Fruit fly (Drosophila melanogaster): ENCODE measurements around the gene SdhD.
A peak's percentile ranks its signal among the peaks of the same experiment; 100 is the strongest.

SdhD gene

DNA sequence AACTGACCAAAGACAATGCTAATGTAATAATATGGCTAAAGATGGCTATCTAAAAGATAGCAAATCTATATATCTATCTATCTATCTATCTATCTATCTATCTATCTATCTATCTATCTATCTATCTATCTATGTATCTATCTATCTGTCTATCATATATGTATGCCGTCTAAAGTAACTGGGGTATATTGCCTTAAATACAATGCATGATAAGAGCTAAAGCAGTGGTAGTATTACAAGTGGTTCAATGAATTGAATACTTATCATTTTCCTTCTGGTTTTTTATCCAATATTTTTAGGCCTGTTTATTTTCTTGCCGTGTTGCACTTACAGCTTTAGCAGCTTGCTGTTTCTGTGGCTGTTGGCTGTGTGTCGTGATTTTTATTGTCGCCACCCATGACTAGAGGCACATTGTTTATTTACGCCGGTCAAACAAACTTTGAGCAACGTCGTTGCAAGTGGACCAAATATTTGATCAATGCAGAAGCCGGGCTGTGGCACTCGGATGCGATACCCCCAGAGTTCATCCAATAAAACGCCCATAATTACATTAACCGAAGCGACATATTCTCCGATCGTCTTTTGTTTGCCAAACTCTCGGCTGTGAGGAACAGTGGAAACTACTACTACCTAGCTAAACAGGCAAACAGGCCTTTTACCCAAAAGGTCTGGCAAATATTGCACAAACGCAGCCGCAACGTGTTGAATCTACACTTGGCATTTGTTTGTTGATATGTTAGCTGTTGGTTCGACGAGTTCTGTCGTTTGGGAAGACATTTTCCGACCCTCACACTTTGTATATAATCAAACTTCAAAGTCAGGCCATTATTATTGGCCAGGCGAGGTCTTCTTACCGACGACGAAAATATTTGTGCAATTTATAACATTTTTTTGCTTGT is 22.5 kb downstream of the SdhD start:
- peak; percentile 18 for TF ChIP-seq CG3407 (GFP tag; optimal IDR thresholded peaks at IDR 0.05)
- TF ChIP-seq Med (GFP tag), result peak; percentile 57
- no peak for TF ChIP-seq emc (GFP tag; optimal IDR thresholded peaks at IDR 0.05)
- peak in 1 of 2 experiments; percentile 74 for TF ChIP-seq tll (GFP tag; optimal IDR thresholded peaks at IDR 0.05)
- no peak for TF ChIP-seq prd (optimal IDR thresholded peaks at IDR 0.05)
- 0 out of 3 replicates have a peak, but pooled peaks have one; percentile 14 for TF ChIP-seq prd (GFP tag; IDR thresholded peaks at IDR 0.05)
- TF ChIP-seq Optix (GFP tag; IDR thresholded peaks at IDR 0.05), result 0 out of 3 replicates have a peak, but pooled peaks have one; percentile 29
- no peak for TF ChIP-seq HmgZ (tag; optimal IDR thresholded peaks at IDR 0.05)
- TF ChIP-seq nom (GFP tag; optimal IDR thresholded peaks at IDR 0.05), result peak; percentile 5
- TF ChIP-seq Max (GFP tag; optimal IDR thresholded peaks at IDR 0.05), result no peak
- TF ChIP-seq yki (optimal IDR thresholded peaks at IDR 0.05), result no peak
- peak; percentile 17 for TF ChIP-seq ac (GFP tag; optimal IDR thresholded peaks at IDR 0.05)
- peak; percentile 10 for TF ChIP-seq CG31365 (tag; optimal IDR thresholded peaks at IDR 0.05)
- TF ChIP-seq insv (GFP tag; optimal IDR thresholded peaks at IDR 0.05), result no peak
- no peak for TF ChIP-seq cato (GFP tag; optimal IDR thresholded peaks at IDR 0.05; ENCODE audit: borderline replicate concordance)
- peak; percentile 3 for TF ChIP-seq CG1603 (tag; optimal IDR thresholded peaks at IDR 0.05)
- TF ChIP-seq MTF-1 (GFP tag; optimal IDR thresholded peaks at IDR 0.05; ENCODE audit: borderline replicate concordance), result peak; percentile 6
- peak; percentile 4 for TF ChIP-seq CG15479 (GFP tag; optimal IDR thresholded peaks at IDR 0.05)
- peak; percentile 9 for TF ChIP-seq ATbp (GFP tag; optimal IDR thresholded peaks at IDR 0.05)
- TF ChIP-seq CG15696 (tag; optimal IDR thresholded peaks at IDR 0.05), result peak; percentile 45
- TF ChIP-seq sens (GFP tag), result peak; percentile 77
- peak; percentile 10 for TF ChIP-seq CG10209 (GFP tag; optimal IDR thresholded peaks at IDR 0.05)
- TF ChIP-seq CG8359 (GFP tag; optimal IDR thresholded peaks at IDR 0.05; ENCODE audit: borderline replicate concordance), result peak; percentile 54

- TF ChIP-seq ham (GFP tag; IDR thresholded peaks at IDR 0.05), result no peak
- TF ChIP-seq H15 (GFP tag; IDR thresholded peaks at IDR 0.05), result peak; percentile 42; the same call in 1 of the 3 replicates
- no peak for TF ChIP-seq dati (GFP tag; IDR thresholded peaks at IDR 0.05)
- no peak for TF ChIP-seq CG15696 (tag; optimal IDR thresholded peaks at IDR 0.05)
- TF ChIP-seq Six4 (GFP tag; optimal IDR thresholded peaks at IDR 0.05), result no peak
- no peak for TF ChIP-seq jumu (GFP tag; optimal IDR thresholded peaks at IDR 0.05)
- TF ChIP-seq CG7556 (GFP tag; optimal IDR thresholded peaks at IDR 0.05), result no peak
- TF ChIP-seq nmo (GFP tag; optimal IDR thresholded peaks at IDR 0.05), result no peak
- TF ChIP-seq CoRest (tag; optimal IDR thresholded peaks at IDR 0.05), result no peak
- no peak for TF ChIP-seq CG12744 (GFP tag; optimal IDR thresholded peaks at IDR 0.05)
- TF ChIP-seq CG33213 (GFP tag; optimal IDR thresholded peaks at IDR 0.05), result no peak
- peak; percentile 42 for TF ChIP-seq ATbp (GFP tag; optimal IDR thresholded peaks at IDR 0.05)
- no peak for TF ChIP-seq twi (tag; optimal IDR thresholded peaks at IDR 0.05)
- 0 out of 2 replicates have a peak, but pooled peaks have one; percentile 16 for TF ChIP-seq Xrp1 (GFP tag; IDR thresholded peaks at IDR 0.05)
- TF ChIP-seq CG4328 (GFP tag; optimal IDR thresholded peaks at IDR 0.05), result no peak
- no peak for TF ChIP-seq gfzf (GFP tag; optimal IDR thresholded peaks at IDR 0.05)
- TF ChIP-seq CG16779 (GFP tag; IDR thresholded peaks at IDR 0.05), result no peak
- no peak for TF ChIP-seq CG5953 (GFP tag; IDR thresholded peaks at IDR 0.05)
- TF ChIP-seq CG4854 (GFP tag; optimal IDR thresholded peaks at IDR 0.05), result no peak
- TF ChIP-seq pnt (GFP tag; optimal IDR thresholded peaks at IDR 0.05), result no peak
- no peak for TF ChIP-seq klu (GFP tag; IDR thresholded peaks at IDR 0.05)
- TF ChIP-seq CG12104 (GFP tag; optimal IDR thresholded peaks at IDR 0.05), result no peak
- TF ChIP-seq Dp (GFP tag; optimal IDR thresholded peaks at IDR 0.05), result no peak
- no peak for TF ChIP-seq pho (GFP tag; optimal IDR thresholded peaks at IDR 0.05)
- no peak for TF ChIP-seq bbx (GFP tag; IDR thresholded peaks at IDR 0.05; ENCODE audit: partially characterized antibody)
- TF ChIP-seq ci (GFP tag; IDR thresholded peaks at IDR 0.05), result peak; percentile 54; the same call in 1 of the 3 replicates
- no peak for TF ChIP-seq slbo (GFP tag; IDR thresholded peaks at IDR 0.05)
- TF ChIP-seq Eip74EF (GFP tag; optimal IDR thresholded peaks at IDR 0.05), result peak in 1 of 2 experiments; percentile 16
These were observed 24.0 kb downstream of the SdhD start for dm6 chr3R:23736365-23736764.

All from whole organism, embryonic.